Worm (Caenorhabditis elegans) whole organism, L1 larva: ENCODE data around the gene pgap-1.

Experiments used
- C04F5.9 ChIP-seq: sonication (generic microtip); optimal IDR thresholded peaks from 2 replicates; lab custom pipeline; 2016; ENCODE audit warnings: missing genetic modification characterization, missing compliant biosample characterization
- Y116A8C.19 ChIP-seq: sonication (generic microtip); optimal IDR thresholded peaks from 2 replicates; lab custom pipeline; 2016; ENCODE audit warnings: missing compliant biosample characterization, missing genetic modification characterization, borderline replicate concordance
- alr-1 ChIP-seq: fragments of 200-800 bp; sonication (Bioruptor generic); optimal IDR thresholded peaks from 2 replicates; lab custom pipeline; 2018; ENCODE audit warnings: borderline replicate concordance, mild to moderate bottlenecking, missing genetic modification characterization, missing compliant biosample characterization
- ceh-88 ChIP-seq: fragments of 200-800 bp; sonication (Bioruptor generic); IDR thresholded peaks from 2 replicates; pipeline ENCODE4 v1.3.6; 2022; ENCODE audit warnings: missing genetic modification characterization, missing compliant biosample characterization
- ceh-90 ChIP-seq: sonication (generic microtip); optimal IDR thresholded peaks from 2 replicates; lab custom pipeline; 2016; ENCODE audit warnings: missing genetic modification characterization, missing compliant biosample characterization
- dpl-1 ChIP-seq, 3 experiments: fragments of 150-350 bp in 2 of 3; sonication (generic microtip) in 1 of 3; optimal IDR thresholded peaks; 2 replicates each; lab custom pipeline; 2014 to 2017; ENCODE audit warnings: missing biosample characterization in 3 of 3, missing genetic modification characterization in 3 of 3, missing genetic modification reagents in 3 of 3
- elt-2 ChIP-seq: sonication (generic microtip); optimal IDR thresholded peaks from 2 replicates; lab custom pipeline; 2016; ENCODE audit warnings: missing genetic modification characterization, mild to moderate bottlenecking, inconsistent platforms, missing compliant biosample characterization, missing genetic modification reagents
- elt-3 ChIP-seq, 6 experiments: fragments of 150-350 bp in 1 of 6; sonication (generic microtip); optimal IDR thresholded peaks; 2 replicates each; lab custom pipeline; 2017 to 2018; ENCODE audit warnings: missing biosample characterization in 6 of 6, missing genetic modification characterization in 6 of 6, inconsistent platforms in 1 of 6
- ets-5 ChIP-seq: fragments of 200-800 bp; sonication (Bioruptor generic); IDR thresholded peaks from 2 replicates; pipeline ENCODE4 v1.3.6; 2022; ENCODE audit warnings: missing genetic modification characterization, missing compliant biosample characterization
- fkh-8 ChIP-seq: sonication (generic microtip); optimal IDR thresholded peaks from 2 replicates; lab custom pipeline; 2016; ENCODE audit warnings: mild to moderate bottlenecking, missing genetic modification characterization, missing compliant biosample characterization
- hlh-4 ChIP-seq: sonication (generic microtip); optimal IDR thresholded peaks from 2 replicates; lab custom pipeline; 2016; ENCODE audit warnings: mild to moderate bottlenecking, missing genetic modification characterization, missing compliant biosample characterization
- hpl-2 ChIP-seq: fragments of 150-350 bp; optimal IDR thresholded peaks from 2 replicates; lab custom pipeline; 2014; ENCODE audit warnings: missing biosample characterization, missing genetic modification reagents, missing genetic modification characterization
- lin-13 ChIP-seq: fragments of 150-350 bp; optimal IDR thresholded peaks from 2 replicates; lab custom pipeline; 2014; ENCODE audit warnings: missing biosample characterization, missing genetic modification reagents, missing genetic modification characterization
- lin-14 ChIP-seq: fragments of 200-800 bp; sonication (Bioruptor generic); optimal IDR thresholded peaks from 2 replicates; lab custom pipeline; 2018; ENCODE audit warnings: mild to moderate bottlenecking, missing genetic modification characterization, moderate library complexity, missing compliant biosample characterization
- lin-15B ChIP-seq: fragments of 150-350 bp; sonication (generic microtip); optimal IDR thresholded peaks from 3 replicates; lab custom pipeline; 2014; ENCODE audit warnings: missing biosample characterization, missing genetic modification characterization
- lin-35 ChIP-seq, 2 experiments: fragments of 150-350 bp; optimal IDR thresholded peaks; 2 replicates each; lab custom pipeline; 2014; ENCODE audit warnings: missing biosample characterization in 2 of 2, missing genetic modification characterization in 2 of 2, missing genetic modification reagents in 2 of 2
- mep-1 ChIP-seq: fragments of 150-350 bp; optimal IDR thresholded peaks from 2 replicates; lab custom pipeline; 2014; ENCODE audit warnings: missing biosample characterization, missing genetic modification characterization
- nhr-11 ChIP-seq: fragments of 150-350 bp; optimal IDR thresholded peaks from 2 replicates; lab custom pipeline; 2014; ENCODE audit warnings: missing biosample characterization, missing genetic modification characterization
- nhr-20 ChIP-seq: sonication (generic microtip); optimal IDR thresholded peaks from 2 replicates; lab custom pipeline; 2016; ENCODE audit warnings: mild to moderate bottlenecking, missing genetic modification characterization, missing compliant biosample characterization
- nhr-237 ChIP-seq: fragments of 150-350 bp; optimal IDR thresholded peaks from 2 replicates; lab custom pipeline; 2014; ENCODE audit warnings: missing biosample characterization, missing genetic modification characterization
- nhr-47 ChIP-seq: sonication (generic microtip); optimal IDR thresholded peaks from 2 replicates; lab custom pipeline; 2016; ENCODE audit warnings: mild to moderate bottlenecking, missing genetic modification characterization, moderate library complexity, missing compliant biosample characterization
- nhr-71 ChIP-seq: sonication (generic microtip); optimal IDR thresholded peaks from 2 replicates; lab custom pipeline; 2016; ENCODE audit warnings: mild to moderate bottlenecking, missing genetic modification characterization, moderate library complexity, missing compliant biosample characterization
- nhr-77 ChIP-seq: fragments of 150-350 bp; optimal IDR thresholded peaks from 2 replicates; lab custom pipeline; 2014; ENCODE audit warnings: missing biosample characterization, missing genetic modification characterization
- nhr-85 ChIP-seq: sonication (generic microtip); peaks from one replicate; lab custom pipeline; 2016; ENCODE audit warnings: missing genetic modification characterization, inconsistent platforms, missing compliant biosample characterization
- pag-3 ChIP-seq: sonication (generic microtip); optimal IDR thresholded peaks from 2 replicates; lab custom pipeline; 2017; ENCODE audit warnings: missing genetic modification characterization, mild to moderate bottlenecking, missing compliant biosample characterization, antibody characterized with exemption, borderline replicate concordance; ENCODE audit not compliant: insufficient read depth
- pax-3 ChIP-seq: fragments of 200-800 bp; sonication (Bioruptor generic); optimal IDR thresholded peaks from 2 replicates; lab custom pipeline; 2018; ENCODE audit warnings: mild to moderate bottlenecking, missing genetic modification characterization, moderate library complexity, missing compliant biosample characterization
- rnt-1 ChIP-seq: sonication (generic microtip); optimal IDR thresholded peaks from 2 replicates; lab custom pipeline; 2016; ENCODE audit warnings: mild to moderate bottlenecking, missing genetic modification characterization, moderate library complexity, missing compliant biosample characterization
- skn-1 ChIP-seq: fragments of 150-350 bp; optimal IDR thresholded peaks from 2 replicates; lab custom pipeline; 2014; ENCODE audit warnings: missing biosample characterization, missing genetic modification characterization
- snpc-4 ChIP-seq: fragments of 150-350 bp; optimal IDR thresholded peaks from 2 replicates; lab custom pipeline; 2014; ENCODE audit warnings: missing biosample characterization, missing genetic modification characterization
- sup-37 ChIP-seq: fragments of 200-800 bp; sonication (Bioruptor generic); optimal IDR thresholded peaks from 2 replicates; lab custom pipeline; 2018; ENCODE audit warnings: mild to moderate bottlenecking, missing genetic modification characterization, missing compliant biosample characterization
- tlp-1 ChIP-seq: fragments of 150-350 bp; optimal IDR thresholded peaks from 2 replicates; lab custom pipeline; 2014; ENCODE audit warnings: missing biosample characterization, missing genetic modification characterization
- unc-130 ChIP-seq: fragments of 150-350 bp; optimal IDR thresholded peaks from 2 replicates; lab custom pipeline; 2017; ENCODE audit warnings: missing biosample characterization, missing genetic modification characterization, inconsistent platforms
- unc-62 ChIP-seq: fragments of 150-350 bp; optimal IDR thresholded peaks from 2 replicates; lab custom pipeline; 2014; ENCODE audit warnings: missing biosample characterization, missing genetic modification reagents, missing genetic modification characterization
- unc-86 ChIP-seq: sonication (generic microtip); optimal IDR thresholded peaks from 2 replicates; lab custom pipeline; 2016; ENCODE audit warnings: missing genetic modification characterization, missing compliant biosample characterization
- unc-98 ChIP-seq: fragments of 200-800 bp; sonication (Bioruptor generic); IDR thresholded peaks from 2 replicates; pipeline ENCODE4 v1.3.6; 2022; ENCODE audit warnings: missing genetic modification characterization, missing compliant biosample characterization
- ztf-4 ChIP-seq: fragments of 150-350 bp; optimal IDR thresholded peaks from 2 replicates; lab custom pipeline; 2014; ENCODE audit warnings: missing biosample characterization, missing genetic modification characterization

Gene pgap-1

DNA sequence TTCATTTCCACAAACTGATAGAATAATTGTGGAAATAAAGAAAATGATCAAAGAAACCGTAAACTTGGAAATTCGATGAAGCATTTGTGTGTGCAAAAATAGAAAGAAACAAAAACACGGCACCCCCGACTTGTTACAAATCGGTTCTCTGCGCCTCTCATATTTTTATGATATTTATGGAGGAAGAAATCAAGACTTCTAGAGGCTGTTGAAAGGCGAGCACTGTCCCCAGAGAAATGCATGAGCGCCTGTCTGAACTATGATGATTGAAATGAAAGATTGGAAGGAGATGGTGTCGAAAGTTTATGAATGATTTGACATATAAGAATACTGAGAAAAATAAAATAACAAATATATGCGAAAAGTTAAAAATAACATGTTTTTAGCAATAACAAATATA, 17.2 kb downstream of the pgap-1 start, which contains the start of gene lgc-36:
Gene lgc-36, minus strand, starts transcription at position 101 of the 400 bp plus-strand sequence.
- TF ChIP-seq nhr-77 (tag; lab: Kevin White, UChicago) (no peak), hpl-2 (GFP tag; lab: Kevin White, UChicago) (no peak), C04F5.9 (no peak), lin-13 (no peak), lin-35 (GFP tag; optimal IDR thresholded peaks at IDR 0.05; lab: Kevin White, UChicago) (no peak), nhr-237 (tag; lab: Kevin White, UChicago) (no peak), mep-1 (no peak), unc-86 (tag; lab: Kevin White, UChicago) (no peak), nhr-11 (no peak), sup-37 (no peak), pax-3 (tag; lab: Kevin White, UChicago) (no peak), nhr-71 (tag; lab: Kevin White, UChicago) (no peak)
- TF ChIP-seq, all 84 proteins: peak for 0

ce11 chrV:11260622-11261021, 18.9 kb downstream of the pgap-1 start, which contains the start of gene F07B10.7:
TSS of gene F07B10.7 (minus strand) at chrV:11260722.
- no peak for TF ChIP-seq unc-98 (GFP tag; lab: Robert Waterston, UW)
- TF ChIP-seq skn-1 (tag; lab: Kevin White, UChicago), result no peak
- no peak for TF ChIP-seq hlh-4 (tag; lab: Kevin White, UChicago)
- TF ChIP-seq nhr-85 (tag; lab: Kevin White, UChicago), result no peak
- no peak for TF ChIP-seq ets-5 (GFP tag; lab: Robert Waterston, UW)

DNA sequence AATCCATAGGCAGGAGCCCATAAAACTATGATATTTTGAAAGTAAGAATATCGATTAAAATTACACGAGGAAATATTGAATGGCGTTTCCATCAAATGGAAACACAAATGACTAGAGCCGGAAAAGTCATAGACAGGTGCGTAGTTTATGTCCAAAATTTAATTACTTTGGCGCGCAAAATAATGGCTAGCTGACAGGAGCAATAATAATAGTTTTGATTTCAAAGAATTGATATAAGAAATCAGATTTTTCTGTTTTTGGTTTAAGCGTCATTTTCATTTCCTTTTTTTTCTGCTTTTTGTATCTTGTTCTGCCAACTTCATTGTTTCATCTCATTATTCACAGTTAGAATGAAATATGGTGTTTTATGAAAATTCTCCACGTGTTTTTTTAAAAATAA, 21.3 kb downstream of the pgap-1 start, which contains the start of gene F07B10.4:
Gene F07B10.4, minus strand, starts transcription at position 101 of the 400 bp plus-strand sequence.
- TF ChIP-seq tlp-1, result no peak
- TF ChIP-seq rnt-1 (tag; lab: Kevin White, UChicago), result no peak
- TF ChIP-seq ceh-90 (tag; lab: Kevin White, UChicago), result no peak
- no peak for TF ChIP-seq lin-13
- TF ChIP-seq nhr-47 (tag; lab: Kevin White, UChicago), result no peak
- TF ChIP-seq lin-14, result no peak
- TF ChIP-seq fkh-8 (tag; lab: Kevin White, UChicago), result peak; percentile 11
- TF ChIP-seq, all 84 proteins: peak for 1

DNA sequence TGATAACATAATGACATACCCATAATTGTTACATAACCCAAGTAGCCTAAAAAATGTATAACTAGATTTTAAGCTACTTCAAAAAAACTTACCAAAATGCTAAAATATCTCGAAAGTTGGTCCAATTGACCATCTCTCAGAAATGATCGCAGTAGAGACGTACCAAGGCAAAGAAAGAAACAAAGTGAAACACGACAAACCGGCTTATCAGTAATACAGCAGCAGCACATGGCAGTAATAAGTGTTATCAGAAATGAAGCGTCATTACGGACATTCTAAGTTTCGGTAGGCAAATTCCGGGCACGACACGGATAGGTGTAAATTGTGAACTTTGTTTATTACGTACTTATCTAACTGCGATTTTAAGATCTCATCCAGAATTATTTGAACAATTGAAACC, 23.8 kb downstream of the pgap-1 start, which contains the start of gene cln-3.1:
Gene cln-3.1, minus strand, starts transcription at position 171 of the 400 bp plus-strand sequence.
- TF ChIP-seq pag-3 (tag; lab: Kevin White, UChicago) (no peak), elt-2 (peak; percentile 56)

DNA sequence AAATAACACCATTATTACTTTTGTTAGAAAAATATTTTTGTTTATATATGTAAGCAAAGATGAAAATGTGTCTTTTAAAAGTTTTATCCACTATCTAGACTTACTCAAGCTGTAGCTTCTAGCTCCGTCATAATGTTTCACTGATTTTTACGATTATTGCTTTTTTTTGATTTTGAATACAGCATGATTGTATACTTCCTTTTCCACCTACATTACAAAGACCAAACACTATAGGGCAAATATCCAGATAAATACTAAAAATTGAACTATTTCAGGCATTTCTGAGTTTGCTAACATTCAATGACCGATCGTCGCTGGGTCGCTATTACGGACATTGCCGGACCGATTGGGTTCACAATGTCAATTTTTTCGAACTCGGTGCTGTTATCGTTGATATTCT, 25.0 kb downstream of the pgap-1 start, which contains the start of gene str-116:
Gene str-116, plus strand, starts transcription at position 301 of the 400 bp plus-strand sequence.
- TF ChIP-seq unc-62 (no peak), nhr-47 (tag; lab: Kevin White, UChicago) (no peak), dpl-1 (GFP tag; optimal IDR thresholded peaks at IDR 0.05; lab: Kevin White, UChicago) (no peak), lin-15B (tag; lab: Kevin White, UChicago) (no peak), nhr-77 (tag; lab: Kevin White, UChicago) (no peak), nhr-20 (tag; lab: Kevin White, UChicago) (no peak), unc-130 (tag; lab: Kevin White, UChicago) (no peak), ztf-4 (tag; lab: Kevin White, UChicago) (no peak), Y116A8C.19 (tag; lab: Kevin White, UChicago) (no peak), snpc-4 (no peak), ceh-88 (GFP tag; lab: Robert Waterston, UW) (no peak), elt-3 (tag; optimal IDR thresholded peaks at IDR 0.05; lab: Kevin White, UChicago) (no peak), alr-1 (no peak), hlh-4 (tag; lab: Kevin White, UChicago) (no peak)
- TF ChIP-seq, all 84 proteins: peak for 0
